Fruit fly (Drosophila melanogaster): ENCODE measurements around the gene CG14269.

CG14269 gene

dm6 chrX:3435707-3436106, at the start of gene CG14269:
CG14269 (minus strand) TSS chrX:3435807.
- TF ChIP-seq ovo (GFP tag; optimal IDR thresholded peaks at IDR 0.05) = no peak
- TF ChIP-seq CG7101 (tag; optimal IDR thresholded peaks at IDR 0.05) = no peak
- no peak for TF ChIP-seq tj (GFP tag; optimal IDR thresholded peaks at IDR 0.05)
- no peak for TF ChIP-seq Clk (GFP tag; optimal IDR thresholded peaks at IDR 0.05)
- TF ChIP-seq cic (GFP tag; optimal IDR thresholded peaks at IDR 0.05) = no peak

DNA sequence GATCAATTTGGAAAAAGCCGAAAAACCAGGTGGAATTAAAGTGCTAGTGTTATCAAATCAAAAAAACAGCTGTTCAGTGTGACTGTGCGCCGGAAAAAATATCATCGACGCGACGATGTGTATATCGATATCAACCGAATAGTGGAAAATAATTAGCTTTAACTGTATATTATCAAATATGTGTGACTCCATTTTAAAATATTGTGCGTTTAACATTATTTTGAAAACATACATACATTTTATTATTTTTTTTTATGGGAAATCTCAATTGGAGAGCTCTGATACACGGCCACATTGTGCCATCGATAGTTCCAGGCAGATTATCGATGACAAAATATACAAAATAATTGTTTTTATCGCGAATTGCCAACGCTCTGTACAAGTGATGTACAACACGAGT, 49.7 kb upstream of the CG14269 start, which contains the start of the genes CG14270 and CG10803:
Gene CG14270, minus strand, starts transcription at position 75 of the 400 bp plus-strand sequence.
Gene CG10803, plus strand, starts transcription at position 347 of the 400 bp plus-strand sequence.
- no peak for TF ChIP-seq cic (GFP tag; optimal IDR thresholded peaks at IDR 0.05)
- peak; percentile 22 for TF ChIP-seq toe (GFP tag; optimal IDR thresholded peaks at IDR 0.05)
- TF ChIP-seq pad (GFP tag; optimal IDR thresholded peaks at IDR 0.05) = no peak
- TF ChIP-seq Mnt (GFP tag; optimal IDR thresholded peaks at IDR 0.05) = peak; percentile 63
- TF ChIP-seq bab1 (GFP tag; optimal IDR thresholded peaks at IDR 0.05) = peak; percentile 43
- TF ChIP-seq Clk (GFP tag; optimal IDR thresholded peaks at IDR 0.05) = no peak
- no peak for TF ChIP-seq CG12768 (GFP tag; optimal IDR thresholded peaks at IDR 0.05)
- peak; percentile 2 for TF ChIP-seq CG14711 (tag; optimal IDR thresholded peaks at IDR 0.05)
- no peak for TF ChIP-seq cnc (optimal IDR thresholded peaks at IDR 0.05)
- TF ChIP-seq kay (GFP tag; ENCODE audit: borderline replicate concordance) = no peak
- TF ChIP-seq CG33017 (tag; optimal IDR thresholded peaks at IDR 0.05) = no peak
- TF ChIP-seq CG11617 (GFP tag; optimal IDR thresholded peaks at IDR 0.05) = no peak
- TF ChIP-seq ovo (GFP tag; optimal IDR thresholded peaks at IDR 0.05) = no peak
- TF ChIP-seq CG7101 (tag; optimal IDR thresholded peaks at IDR 0.05) = no peak
- peak; percentile 8 for TF ChIP-seq CG5204 (GFP tag; optimal IDR thresholded peaks at IDR 0.05)
- TF ChIP-seq tj (GFP tag; optimal IDR thresholded peaks at IDR 0.05) = peak; percentile 47
- TF ChIP-seq Crg-1 (GFP tag; optimal IDR thresholded peaks at IDR 0.05) = no peak
- no peak for TF ChIP-seq CG7045 (GFP tag; optimal IDR thresholded peaks at IDR 0.05)
- TF ChIP-seq CG1620 (GFP tag; optimal IDR thresholded peaks at IDR 0.05) = no peak
- TF ChIP-seq Hr96 (GFP tag; optimal IDR thresholded peaks at IDR 0.05) = no peak

DNA sequence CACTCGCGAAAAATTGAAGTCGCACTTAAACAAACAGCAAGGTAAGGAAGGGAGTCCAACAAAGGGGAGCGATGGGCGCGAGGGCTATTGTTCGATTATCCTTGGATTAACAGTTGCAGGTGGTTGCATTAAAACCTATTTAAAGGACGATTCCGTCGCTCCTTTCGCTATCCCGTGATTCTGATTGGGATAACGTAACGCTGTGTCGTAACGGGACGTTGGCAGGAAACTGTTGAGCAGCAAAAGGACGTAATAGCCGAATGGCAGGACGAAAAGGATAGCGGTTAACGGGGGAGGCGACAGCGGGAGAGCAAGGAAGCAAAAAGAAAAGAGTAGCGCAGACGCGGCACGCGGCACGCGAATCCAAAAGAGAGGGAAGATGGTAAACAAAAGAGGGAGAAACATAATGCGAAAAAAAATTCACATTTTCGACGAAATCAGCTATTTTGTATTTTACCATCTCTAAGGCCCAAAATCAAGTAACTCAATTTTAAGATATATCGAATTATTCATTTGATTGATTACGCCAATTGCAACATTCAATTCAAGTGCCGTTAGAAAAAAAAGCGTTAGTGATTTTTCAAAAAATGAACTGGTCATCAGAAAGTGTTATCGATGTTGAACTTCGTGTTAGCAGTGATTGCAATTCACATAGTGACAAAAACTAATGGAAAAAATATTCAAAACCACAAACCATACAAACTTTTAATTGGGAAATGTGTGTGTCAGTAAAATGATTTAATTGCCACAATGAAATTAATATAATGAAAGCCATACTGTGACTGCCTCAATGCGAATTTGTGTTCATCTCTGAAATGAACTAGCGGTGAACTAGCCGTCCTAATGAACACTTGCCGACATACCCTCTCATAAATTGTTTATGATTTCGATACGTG, 46.8 kb upstream of the CG14269 start, which contains the start of the genes CG10804 and CG10802:
Gene CG10804, minus strand, starts transcription at position 204 of the 896 bp plus-strand sequence.
Gene CG10802, plus strand, starts transcription at position 847 of the 896 bp plus-strand sequence.
- TF ChIP-seq CG5204 (GFP tag; optimal IDR thresholded peaks at IDR 0.05) (peak; percentile 80), bab1 (GFP tag; optimal IDR thresholded peaks at IDR 0.05) (peak; percentile 91), Clk (GFP tag; optimal IDR thresholded peaks at IDR 0.05) (peak; percentile 19), CG14711 (tag; optimal IDR thresholded peaks at IDR 0.05) (peak; percentile 73), CG7101 (tag; optimal IDR thresholded peaks at IDR 0.05) (peak; percentile 73), CG12768 (GFP tag; optimal IDR thresholded peaks at IDR 0.05) (peak; percentile 39), Crg-1 (GFP tag; optimal IDR thresholded peaks at IDR 0.05) (peak; percentile 75), pad (GFP tag; optimal IDR thresholded peaks at IDR 0.05) (peak; percentile 37), tj (GFP tag; optimal IDR thresholded peaks at IDR 0.05) (peak; percentile 89), CG33017 (tag; optimal IDR thresholded peaks at IDR 0.05) (peak; percentile 32), CG11617 (GFP tag; optimal IDR thresholded peaks at IDR 0.05) (peak; percentile 57), CG7045 (GFP tag; optimal IDR thresholded peaks at IDR 0.05) (no peak), CG1620 (GFP tag; optimal IDR thresholded peaks at IDR 0.05) (peak; percentile 91), toe (GFP tag; optimal IDR thresholded peaks at IDR 0.05) (peak; percentile 76), Hr96 (GFP tag; optimal IDR thresholded peaks at IDR 0.05) (no peak), kay (GFP tag; ENCODE audit: borderline replicate concordance) (no peak), cnc (optimal IDR thresholded peaks at IDR 0.05) (no peak), Mnt (GFP tag; optimal IDR thresholded peaks at IDR 0.05) (peak; percentile 69), ovo (GFP tag; optimal IDR thresholded peaks at IDR 0.05) (peak; percentile 85), cic (GFP tag; optimal IDR thresholded peaks at IDR 0.05) (no peak)

- no peak for TF ChIP-seq Clk (GFP tag; optimal IDR thresholded peaks at IDR 0.05)
- peak; percentile 37 for TF ChIP-seq bab1 (GFP tag; optimal IDR thresholded peaks at IDR 0.05)
- TF ChIP-seq CG1620 (GFP tag; optimal IDR thresholded peaks at IDR 0.05) = no peak
- TF ChIP-seq CG7045 (GFP tag; optimal IDR thresholded peaks at IDR 0.05) = no peak
- peak; percentile 56 for TF ChIP-seq CG33017 (tag; optimal IDR thresholded peaks at IDR 0.05)
- peak; percentile 40 for TF ChIP-seq Hr96 (GFP tag; optimal IDR thresholded peaks at IDR 0.05)
- peak; percentile 31 for TF ChIP-seq CG14711 (tag; optimal IDR thresholded peaks at IDR 0.05)
- peak; percentile 76 for TF ChIP-seq pad (GFP tag; optimal IDR thresholded peaks at IDR 0.05)
- TF ChIP-seq Mnt (GFP tag; optimal IDR thresholded peaks at IDR 0.05) = peak; percentile 16
- TF ChIP-seq cnc (optimal IDR thresholded peaks at IDR 0.05) = no peak
- peak; percentile 67 for TF ChIP-seq cic (GFP tag; optimal IDR thresholded peaks at IDR 0.05)
- TF ChIP-seq CG5204 (GFP tag; optimal IDR thresholded peaks at IDR 0.05) = no peak
- peak; percentile 9 for TF ChIP-seq Crg-1 (GFP tag; optimal IDR thresholded peaks at IDR 0.05)
- TF ChIP-seq CG11617 (GFP tag; optimal IDR thresholded peaks at IDR 0.05) = peak; percentile 22
- TF ChIP-seq kay (GFP tag; ENCODE audit: borderline replicate concordance) = no peak
- peak; percentile 72 for TF ChIP-seq ovo (GFP tag; optimal IDR thresholded peaks at IDR 0.05)
- peak; percentile 8 for TF ChIP-seq CG12768 (GFP tag; optimal IDR thresholded peaks at IDR 0.05)
- peak; percentile 19 for TF ChIP-seq toe (GFP tag; optimal IDR thresholded peaks at IDR 0.05)
- TF ChIP-seq tj (GFP tag; optimal IDR thresholded peaks at IDR 0.05) = peak; percentile 40
- TF ChIP-seq CG7101 (tag; optimal IDR thresholded peaks at IDR 0.05) = peak; percentile 37
Observed at dm6 chrX:3481034-3481433, 45.4 kb upstream of the CG14269 start.

DNA sequence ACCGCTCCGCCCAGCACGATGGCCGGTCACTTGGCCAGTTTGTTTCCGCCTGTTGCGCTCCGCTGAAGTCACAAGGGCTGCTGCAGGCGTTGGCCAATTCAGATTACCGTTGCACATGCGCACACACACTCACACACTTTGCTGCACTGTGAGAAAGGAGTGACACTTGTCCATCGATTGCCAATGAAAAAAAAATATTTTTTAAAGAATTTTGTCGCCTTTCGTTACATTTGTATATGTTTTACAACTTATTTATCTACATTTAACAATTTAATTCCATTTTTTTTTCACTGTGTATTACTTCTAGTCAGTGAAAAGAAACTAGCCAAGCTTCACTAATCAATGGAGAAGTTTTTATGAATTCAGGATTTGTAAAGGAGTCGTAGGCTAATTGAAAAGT, 40.4 kb upstream of the CG14269 start:
- TF ChIP-seq CG14711 (tag; optimal IDR thresholded peaks at IDR 0.05) (no peak), CG7045 (GFP tag; optimal IDR thresholded peaks at IDR 0.05) (no peak), CG5204 (GFP tag; optimal IDR thresholded peaks at IDR 0.05) (no peak)
